Worm (Caenorhabditis elegans) whole organism, L1 larva: ENCODE measurements around the gene F32G8.2.

Experiments
- hlh-17 ChIP-seq: fragments of 200-800 bp; sonication (Bioruptor generic); optimal IDR thresholded peaks from 2 replicates; lab custom pipeline; 2018; ENCODE audit warnings: missing genetic modification characterization, mild to moderate bottlenecking, missing compliant biosample characterization, moderate library complexity, borderline replicate concordance
- nhr-237 ChIP-seq: fragments of 150-350 bp; optimal IDR thresholded peaks from 2 replicates; lab custom pipeline; 2014; ENCODE audit warnings: missing biosample characterization, missing genetic modification characterization
- nhr-28 ChIP-seq: fragments of 150-350 bp; optimal IDR thresholded peaks from 2 replicates; lab custom pipeline; 2014; ENCODE audit warnings: missing biosample characterization, missing genetic modification characterization
- sox-4 ChIP-seq: sonication (generic microtip); optimal IDR thresholded peaks from 2 replicates; lab custom pipeline; 2016; ENCODE audit warnings: missing genetic modification characterization, missing compliant biosample characterization

ce11 chrV:10556362-10556761 lies 6.5 kb downstream of the F32G8.2 start:
- TF ChIP-seq nhr-237 (no peak), hlh-17 (GFP tag; lab: Kevin White, UChicago) (no peak), sox-4 (tag; lab: Kevin White, UChicago) (no peak), nhr-28 (tag; lab: Kevin White, UChicago) (no peak)
